Worm (Caenorhabditis elegans): ENCODE data around the gene pqm-1.

ce11 chrII:11200234-11200755 is 47.9 kb upstream of the pqm-1 start:
- TF ChIP-seq flt-1 (GFP tag; IDR thresholded peaks at IDR 0.05) (no peak), T22C8.4 (GFP tag; IDR thresholded peaks at IDR 0.05) (no peak), cog-1 (tag; optimal IDR thresholded peaks at IDR 0.05) (no peak), tab-1 (GFP tag; IDR thresholded peaks at IDR 0.05) (no peak), klf-2 (GFP tag; conservative IDR thresholded peaks at IDR 0.05) (no peak), ztf-23 (GFP tag; IDR thresholded peaks at IDR 0.05) (no peak), ztf-29 (GFP tag; IDR thresholded peaks at IDR 0.05) (no peak), ref-1 (GFP tag; conservative IDR thresholded peaks at IDR 0.05) (no peak), med-1 (GFP tag; optimal IDR thresholded peaks at IDR 0.05; ENCODE audit: insufficient read depth) (no peak)

Measured in whole organism, midembryonic.